Worm (Caenorhabditis elegans) whole organism, L1 larva: ENCODE results near the gene K08F9.4.

Experiments
- C04F5.9 ChIP-seq: sonication (generic microtip); optimal IDR thresholded peaks from 2 replicates; lab custom pipeline; 2016; ENCODE audit warnings: missing genetic modification characterization, missing compliant biosample characterization
- C16A3.4 ChIP-seq: fragments of 150-350 bp; optimal IDR thresholded peaks from 2 replicates; lab custom pipeline; 2014; ENCODE audit warnings: missing biosample characterization, missing genetic modification characterization
- C34B4.2 ChIP-seq: sonication (generic microtip); optimal IDR thresholded peaks from 2 replicates; lab custom pipeline; 2017; ENCODE audit warnings: mild to moderate bottlenecking, missing genetic modification characterization, missing compliant biosample characterization
- F16B12.6 ChIP-seq: fragments of 150-350 bp; optimal IDR thresholded peaks from 2 replicates; lab custom pipeline; 2014; ENCODE audit warnings: missing biosample characterization, missing genetic modification characterization
- Y116A8C.19 ChIP-seq: sonication (generic microtip); optimal IDR thresholded peaks from 2 replicates; lab custom pipeline; 2016; ENCODE audit warnings: missing compliant biosample characterization, missing genetic modification characterization, borderline replicate concordance
- blmp-1 ChIP-seq: fragments of 150-350 bp; optimal IDR thresholded peaks from 2 replicates; lab custom pipeline; 2014; ENCODE audit warnings: missing biosample characterization, missing genetic modification characterization
- ceh-82 ChIP-seq, 3 experiments: fragments of 150-350 bp in 1 of 3; sonication (generic microtip) in 2 of 3; optimal IDR thresholded peaks; 2 replicates each; lab custom pipeline; 2014 to 2017; ENCODE audit warnings: missing biosample characterization in 3 of 3, missing genetic modification characterization in 3 of 3
- ceh-90 ChIP-seq: sonication (generic microtip); optimal IDR thresholded peaks from 2 replicates; lab custom pipeline; 2016; ENCODE audit warnings: missing genetic modification characterization, missing compliant biosample characterization
- ces-1 ChIP-seq: fragments of 150-350 bp; optimal IDR thresholded peaks from 2 replicates; lab custom pipeline; 2014; ENCODE audit warnings: missing biosample characterization, missing genetic modification reagents, missing genetic modification characterization
- dsc-1 ChIP-seq: sonication (generic microtip); optimal IDR thresholded peaks from 2 replicates; lab custom pipeline; 2016; ENCODE audit warnings: mild to moderate bottlenecking, missing genetic modification characterization, missing compliant biosample characterization
- egl-13 ChIP-seq: sonication (generic microtip); optimal IDR thresholded peaks from 2 replicates; lab custom pipeline; 2016; ENCODE audit warnings: missing genotype, missing genetic modification reagents, missing genetic modification characterization, missing compliant biosample characterization
- egl-27 ChIP-seq, 2 experiments: fragments of 150-350 bp in 1 of 2; sonication (generic microtip); optimal IDR thresholded peaks; 3 replicates each; lab custom pipeline; 2017 to 2018; ENCODE audit warnings: missing biosample characterization in 2 of 2, missing genetic modification characterization in 2 of 2, missing genetic modification reagents in 2 of 2
- fkh-4 ChIP-seq: sonication (generic microtip); optimal IDR thresholded peaks from 2 replicates; lab custom pipeline; 2016; ENCODE audit warnings: missing compliant biosample characterization, missing genetic modification characterization, borderline replicate concordance
- fos-1 ChIP-seq: fragments of 150-350 bp; optimal IDR thresholded peaks from 2 replicates; lab custom pipeline; 2014; ENCODE audit warnings: missing biosample characterization, missing genetic modification characterization
- grh-1 ChIP-seq: fragments of 200-800 bp; sonication (Bioruptor generic); IDR thresholded peaks from 2 replicates; pipeline ENCODE4 v1.3.6; 2022; ENCODE audit warnings: missing genetic modification reagents, missing genetic modification characterization, missing compliant biosample characterization
- hlh-17 ChIP-seq: fragments of 200-800 bp; sonication (Bioruptor generic); optimal IDR thresholded peaks from 2 replicates; lab custom pipeline; 2018; ENCODE audit warnings: missing genetic modification characterization, mild to moderate bottlenecking, missing compliant biosample characterization, moderate library complexity, borderline replicate concordance
- hlh-4 ChIP-seq: sonication (generic microtip); optimal IDR thresholded peaks from 2 replicates; lab custom pipeline; 2016; ENCODE audit warnings: mild to moderate bottlenecking, missing genetic modification characterization, missing compliant biosample characterization
- hpl-2 ChIP-seq: fragments of 150-350 bp; optimal IDR thresholded peaks from 2 replicates; lab custom pipeline; 2014; ENCODE audit warnings: missing biosample characterization, missing genetic modification reagents, missing genetic modification characterization
- irx-1 ChIP-seq: sonication (generic microtip); optimal IDR thresholded peaks from 2 replicates; lab custom pipeline; 2016; ENCODE audit warnings: missing genetic modification characterization, missing compliant biosample characterization
- isw-1 ChIP-seq: fragments of 200-800 bp; sonication (Bioruptor generic); IDR thresholded peaks from 2 replicates; pipeline ENCODE4 v1.3.6; 2022; ENCODE audit warnings: missing genetic modification characterization, missing compliant biosample characterization
- jun-1 ChIP-seq: fragments of 150-350 bp; optimal IDR thresholded peaks from 2 replicates; lab custom pipeline; 2014; ENCODE audit warnings: missing biosample characterization, missing genetic modification reagents, missing genetic modification characterization
- lin-13 ChIP-seq: fragments of 150-350 bp; optimal IDR thresholded peaks from 2 replicates; lab custom pipeline; 2014; ENCODE audit warnings: missing biosample characterization, missing genetic modification reagents, missing genetic modification characterization
- lin-15B ChIP-seq: fragments of 150-350 bp; sonication (generic microtip); optimal IDR thresholded peaks from 3 replicates; lab custom pipeline; 2014; ENCODE audit warnings: missing biosample characterization, missing genetic modification characterization
- lir-3 ChIP-seq: sonication (generic microtip); optimal IDR thresholded peaks from 2 replicates; lab custom pipeline; 2016; ENCODE audit warnings: mild to moderate bottlenecking, missing genetic modification characterization, moderate library complexity, missing compliant biosample characterization; ENCODE audit not compliant: poor library complexity
- lsy-2 ChIP-seq, 2 experiments: fragments of 150-350 bp; optimal IDR thresholded peaks; 2 replicates each; lab custom pipeline; 2014; ENCODE audit warnings: missing biosample characterization in 2 of 2, missing genetic modification characterization in 2 of 2
- mab-9 ChIP-seq: fragments of 200-800 bp; sonication (Bioruptor generic); IDR thresholded peaks from 2 replicates; pipeline ENCODE4 v1.3.6; 2022; ENCODE audit warnings: missing genetic modification reagents, missing genetic modification characterization, missing compliant biosample characterization
- mdl-1 ChIP-seq, 2 experiments: fragments of 150-350 bp; optimal IDR thresholded peaks; 2 replicates each; lab custom pipeline; 2014 to 2017; ENCODE audit warnings: missing biosample characterization in 2 of 2, missing genetic modification characterization in 2 of 2, inconsistent platforms in 1 of 2
- mep-1 ChIP-seq: fragments of 150-350 bp; optimal IDR thresholded peaks from 2 replicates; lab custom pipeline; 2014; ENCODE audit warnings: missing biosample characterization, missing genetic modification characterization
- nhr-11 ChIP-seq: fragments of 150-350 bp; optimal IDR thresholded peaks from 2 replicates; lab custom pipeline; 2014; ENCODE audit warnings: missing biosample characterization, missing genetic modification characterization
- nhr-20 ChIP-seq: sonication (generic microtip); optimal IDR thresholded peaks from 2 replicates; lab custom pipeline; 2016; ENCODE audit warnings: mild to moderate bottlenecking, missing genetic modification characterization, missing compliant biosample characterization
- nhr-237 ChIP-seq: fragments of 150-350 bp; optimal IDR thresholded peaks from 2 replicates; lab custom pipeline; 2014; ENCODE audit warnings: missing biosample characterization, missing genetic modification characterization
- nhr-47 ChIP-seq: sonication (generic microtip); optimal IDR thresholded peaks from 2 replicates; lab custom pipeline; 2016; ENCODE audit warnings: mild to moderate bottlenecking, missing genetic modification characterization, moderate library complexity, missing compliant biosample characterization
- nhr-76 ChIP-seq: sonication (generic microtip); optimal IDR thresholded peaks from 2 replicates; lab custom pipeline; 2017; ENCODE audit warnings: missing biosample characterization, missing genetic modification characterization
- nhr-77 ChIP-seq: fragments of 150-350 bp; optimal IDR thresholded peaks from 2 replicates; lab custom pipeline; 2014; ENCODE audit warnings: missing biosample characterization, missing genetic modification characterization
- nhr-84 ChIP-seq: sonication (generic microtip); optimal IDR thresholded peaks from 2 replicates; lab custom pipeline; 2017; ENCODE audit warnings: missing biosample characterization, missing genetic modification characterization
- nhr-90 ChIP-seq: sonication (generic microtip); optimal IDR thresholded peaks from 2 replicates; lab custom pipeline; 2016; ENCODE audit warnings: mild to moderate bottlenecking, missing genetic modification characterization, missing compliant biosample characterization; ENCODE audit not compliant: poor library complexity
- pax-3 ChIP-seq: fragments of 200-800 bp; sonication (Bioruptor generic); optimal IDR thresholded peaks from 2 replicates; lab custom pipeline; 2018; ENCODE audit warnings: mild to moderate bottlenecking, missing genetic modification characterization, moderate library complexity, missing compliant biosample characterization
- pqm-1 ChIP-seq: sonication (generic microtip); optimal IDR thresholded peaks from 3 replicates; lab custom pipeline; 2017; ENCODE audit warnings: missing biosample characterization, missing genetic modification characterization
- rnt-1 ChIP-seq: sonication (generic microtip); optimal IDR thresholded peaks from 2 replicates; lab custom pipeline; 2016; ENCODE audit warnings: mild to moderate bottlenecking, missing genetic modification characterization, moderate library complexity, missing compliant biosample characterization
- snu-23 ChIP-seq: sonication (generic microtip); optimal IDR thresholded peaks from 2 replicates; lab custom pipeline; 2016; ENCODE audit warnings: missing genetic modification characterization, missing compliant biosample characterization
- sox-4 ChIP-seq: sonication (generic microtip); optimal IDR thresholded peaks from 2 replicates; lab custom pipeline; 2016; ENCODE audit warnings: missing genetic modification characterization, missing compliant biosample characterization
- sup-37 ChIP-seq: fragments of 200-800 bp; sonication (Bioruptor generic); optimal IDR thresholded peaks from 2 replicates; lab custom pipeline; 2018; ENCODE audit warnings: mild to moderate bottlenecking, missing genetic modification characterization, missing compliant biosample characterization
- swsn-7 ChIP-seq: sonication (generic microtip); optimal IDR thresholded peaks from 2 replicates; lab custom pipeline; 2016; ENCODE audit warnings: missing genetic modification characterization, missing compliant biosample characterization
- tbx-2 ChIP-seq: sonication (generic microtip); optimal IDR thresholded peaks from 2 replicates; lab custom pipeline; 2016; ENCODE audit warnings: missing genetic modification characterization, missing compliant biosample characterization
- unc-130 ChIP-seq: fragments of 150-350 bp; optimal IDR thresholded peaks from 2 replicates; lab custom pipeline; 2017; ENCODE audit warnings: missing biosample characterization, missing genetic modification characterization, inconsistent platforms
- unc-62 ChIP-seq: fragments of 150-350 bp; optimal IDR thresholded peaks from 2 replicates; lab custom pipeline; 2014; ENCODE audit warnings: missing biosample characterization, missing genetic modification reagents, missing genetic modification characterization
- unc-86 ChIP-seq: sonication (generic microtip); optimal IDR thresholded peaks from 2 replicates; lab custom pipeline; 2016; ENCODE audit warnings: missing genetic modification characterization, missing compliant biosample characterization
- unc-98 ChIP-seq: fragments of 200-800 bp; sonication (Bioruptor generic); IDR thresholded peaks from 2 replicates; pipeline ENCODE4 v1.3.6; 2022; ENCODE audit warnings: missing genetic modification characterization, missing compliant biosample characterization
- vab-15 ChIP-seq: sonication (generic microtip); optimal IDR thresholded peaks from 2 replicates; lab custom pipeline; 2017; ENCODE audit warnings: missing genotype, mild to moderate bottlenecking, missing genetic modification characterization, missing compliant biosample characterization
- xbp-1 ChIP-seq: sonication (generic microtip); optimal IDR thresholded peaks from 2 replicates; lab custom pipeline; 2016; ENCODE audit warnings: missing genetic modification characterization, missing compliant biosample characterization
- zip-4 ChIP-seq: fragments of 200-800 bp; sonication (Bioruptor generic); optimal IDR thresholded peaks from 2 replicates; lab custom pipeline; 2018; ENCODE audit warnings: mild to moderate bottlenecking, missing genetic modification characterization, moderate library complexity, missing compliant biosample characterization
- ztf-11 ChIP-seq, 2 experiments: sonication (generic microtip); optimal IDR thresholded peaks; 2 replicates each; lab custom pipeline; 2016 to 2017; ENCODE audit warnings: missing genetic modification characterization in 2 of 2, missing biosample characterization in 1 of 2, missing compliant biosample characterization in 1 of 2
- ztf-4 ChIP-seq: fragments of 150-350 bp; optimal IDR thresholded peaks from 2 replicates; lab custom pipeline; 2014; ENCODE audit warnings: missing biosample characterization, missing genetic modification characterization

The K08F9.4 gene

DNA sequence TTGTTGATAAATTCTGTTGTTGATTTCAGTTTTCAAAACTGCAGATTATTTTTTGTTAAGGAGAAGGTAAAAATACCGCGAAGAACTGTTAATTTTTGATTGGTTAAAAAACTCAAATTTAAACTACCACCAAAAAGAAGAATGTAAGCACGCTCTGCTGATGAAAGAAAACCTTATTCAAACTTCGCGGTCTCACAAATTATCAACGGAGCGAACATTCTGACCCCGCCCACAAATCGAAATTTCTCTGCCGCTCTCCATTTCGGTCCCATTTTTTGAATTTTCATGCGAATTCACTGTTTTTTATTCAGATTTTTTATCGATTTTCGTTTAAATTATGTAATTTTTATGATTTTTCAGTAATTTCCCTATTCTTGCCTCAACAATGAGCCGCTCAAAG is 45.7 kb downstream of the K08F9.4 start, which contains the start of gene cyn-3 (continued):
- TF ChIP-seq nhr-20 (tag; lab: Kevin White, UChicago): peak; percentile 93
- no peak for TF ChIP-seq egl-27 (tag; optimal IDR thresholded peaks at IDR 0.05; lab: Kevin White, UChicago)
- TF ChIP-seq sup-37 (GFP tag; lab: Kevin White, UChicago): peak; percentile 32
- TF ChIP-seq lsy-2 (tag; optimal IDR thresholded peaks at IDR 0.05; lab: Kevin White, UChicago): peak; percentile 91 to 95
- TF ChIP-seq mdl-1 (tag; optimal IDR thresholded peaks at IDR 0.05; lab: Kevin White, UChicago): peak in 1 of 2 experiments; percentile 85
- TF ChIP-seq unc-130 (tag; lab: Kevin White, UChicago): peak; percentile 83
- no peak for TF ChIP-seq unc-62 (GFP tag; lab: Kevin White, UChicago)
- TF ChIP-seq pqm-1 (tag; lab: Kevin White, UChicago): no peak
- peak; percentile 77 for TF ChIP-seq nhr-237 (tag; lab: Kevin White, UChicago)
- peak; percentile 73 for TF ChIP-seq sox-4 (tag; lab: Kevin White, UChicago)
- peak; percentile 91 for TF ChIP-seq isw-1 (GFP tag; lab: Robert Waterston, UW)
- peak; percentile 31 for TF ChIP-seq fkh-4 (tag; lab: Kevin White, UChicago)
- peak; percentile 92 for TF ChIP-seq xbp-1 (tag; lab: Kevin White, UChicago)
- peak; percentile 80 to 95 (median 81) for TF ChIP-seq ceh-82 (tag; optimal IDR thresholded peaks at IDR 0.05; lab: Kevin White, UChicago)
- TF ChIP-seq swsn-7 (tag; lab: Kevin White, UChicago): peak; percentile 90
- TF ChIP-seq nhr-84 (tag; lab: Kevin White, UChicago): no peak
- peak; percentile 79 for TF ChIP-seq egl-13 (tag; lab: Kevin White, UChicago)
- TF ChIP-seq pax-3 (tag; lab: Kevin White, UChicago): peak; percentile 92
- peak; percentile 74 for TF ChIP-seq F16B12.6 (tag; lab: Kevin White, UChicago)
- TF ChIP-seq zip-4 (GFP tag; lab: Kevin White, UChicago): peak; percentile 52
- TF ChIP-seq unc-86 (tag; lab: Kevin White, UChicago): peak; percentile 90
- TF ChIP-seq C04F5.9 (tag; lab: Kevin White, UChicago): no peak
- TF ChIP-seq lir-3 (tag; lab: Kevin White, UChicago): peak; percentile 64
- TF ChIP-seq Y116A8C.19: no peak
- TF ChIP-seq C16A3.4 (tag; lab: Kevin White, UChicago): peak; percentile 95
- peak; percentile 87 for TF ChIP-seq grh-1
- peak; percentile 8; the same call in 1 of the 2 replicates for TF ChIP-seq unc-98 (GFP tag; lab: Robert Waterston, UW)
- TF ChIP-seq lin-13 (GFP tag; lab: Kevin White, UChicago): peak; percentile 89
- peak; percentile 96 for TF ChIP-seq lin-15B (tag; lab: Kevin White, UChicago)
- TF ChIP-seq nhr-77 (tag; lab: Kevin White, UChicago): peak; percentile 74
- peak; percentile 57 for TF ChIP-seq vab-15 (tag; lab: Kevin White, UChicago)
- peak; percentile 85 for TF ChIP-seq nhr-90 (tag; lab: Kevin White, UChicago)
- 0 out of 2 replicates have a peak, but pooled peaks have one; percentile 26 for TF ChIP-seq mab-9 (GFP tag; lab: Robert Waterston, UW)
- TF ChIP-seq C34B4.2 (tag; lab: Kevin White, UChicago): no peak
- peak; percentile 83 for TF ChIP-seq irx-1 (tag; lab: Kevin White, UChicago)
- peak; percentile 92 for TF ChIP-seq rnt-1 (tag; lab: Kevin White, UChicago)
- peak in 1 of 2 experiments; percentile 17 for TF ChIP-seq ztf-11 (tag; optimal IDR thresholded peaks at IDR 0.05; lab: Kevin White, UChicago)
- TF ChIP-seq ceh-90 (tag; lab: Kevin White, UChicago): no peak
- TF ChIP-seq hpl-2 (GFP tag; lab: Kevin White, UChicago): no peak
- no peak for TF ChIP-seq hlh-4 (tag; lab: Kevin White, UChicago)
- peak; percentile 50 for TF ChIP-seq nhr-11 (tag; lab: Kevin White, UChicago)
- peak; percentile 95 for TF ChIP-seq nhr-47 (tag; lab: Kevin White, UChicago)
- TF ChIP-seq dsc-1 (tag; lab: Kevin White, UChicago): peak; percentile 88
- peak; percentile 92 for TF ChIP-seq mep-1 (tag; lab: Kevin White, UChicago)
- TF ChIP-seq ces-1 (GFP tag; lab: Kevin White, UChicago): no peak
- TF ChIP-seq nhr-76: no peak
- TF ChIP-seq tbx-2 (tag; lab: Kevin White, UChicago): peak; percentile 94
- peak; percentile 88 for TF ChIP-seq jun-1
- peak; percentile 79 for TF ChIP-seq ztf-4 (tag; lab: Kevin White, UChicago)
- TF ChIP-seq snu-23 (GFP tag; lab: Kevin White, UChicago): peak; percentile 96
- peak; percentile 90 for TF ChIP-seq fos-1 (tag; lab: Kevin White, UChicago)
- no peak for TF ChIP-seq hlh-17 (GFP tag; lab: Kevin White, UChicago)
- TF ChIP-seq blmp-1: peak; percentile 91
